Fruit fly (Drosophila melanogaster) whole organism: Measurements from ENCODE around the gene unc79.

Source experiments
- EcR ChIP-seq, 2 experiments: fragments of >200 bp; optimal IDR thresholded peaks; 2 replicates each; lab custom pipeline; 2017; ENCODE audit warnings: missing biosample characterization in 2 of 2, missing genetic modification characterization in 2 of 2, missing genetic modification reagents in 2 of 2
- psq ChIP-seq: fragments of >200 bp; optimal IDR thresholded peaks from 2 replicates; lab custom pipeline; 2017
- usp ChIP-seq: fragments of >200 bp; optimal IDR thresholded peaks from 2 replicates; lab custom pipeline; 2017; ENCODE audit warnings: missing biosample characterization, missing genetic modification characterization, mixed read lengths

DNA sequence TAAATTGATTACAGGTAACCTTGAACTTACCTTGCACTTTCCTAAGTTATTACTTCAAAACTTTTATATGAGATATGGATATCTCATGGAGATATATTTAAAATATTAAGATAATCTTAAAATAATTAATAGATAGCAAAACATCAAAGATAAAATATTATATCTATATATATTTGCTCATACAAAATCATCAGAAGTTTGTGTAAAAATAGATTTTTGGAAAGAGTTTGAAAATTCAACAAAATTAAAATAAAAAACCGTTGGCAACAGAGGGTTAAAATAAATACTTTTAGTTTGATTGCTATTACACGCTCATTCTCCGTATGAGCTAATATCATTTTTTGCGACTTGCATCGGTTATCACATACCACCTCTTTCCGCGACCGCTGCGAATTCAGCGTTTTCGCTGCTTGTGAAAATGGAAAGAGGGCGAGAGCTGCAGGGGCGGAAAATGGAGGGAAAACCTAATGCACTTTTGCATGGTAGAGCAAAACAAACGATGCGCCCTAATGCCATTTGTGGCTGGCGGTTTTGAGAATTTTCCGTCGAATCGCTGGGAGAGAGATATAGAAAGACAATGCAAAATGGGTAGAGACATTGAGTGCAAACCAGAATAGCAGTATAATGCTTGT lies 33.3 kb downstream of the unc79 start:
- TF ChIP-seq usp (GFP tag; lab: Kevin White, UChicago) (no peak), psq (lab: Kevin White, UChicago) (no peak), EcR (GFP tag; optimal IDR thresholded peaks at IDR 0.05; lab: Kevin White, UChicago) (no peak)
